Fruit fly (Drosophila melanogaster) whole organism, embryonic: ENCODE measurements around the gene eIF4E6.

Experiments
- CG10209 ChIP-seq: fragments of 200-800 bp; sonication (Bioruptor generic); optimal IDR thresholded peaks from 3 replicates; lab custom pipeline; 2017; ENCODE audit warnings: missing biosample characterization, mild to moderate bottlenecking, missing genetic modification characterization, missing genetic modification reagents
- CG10543 ChIP-seq: fragments of 200-800 bp; sonication (Bioruptor generic); optimal IDR thresholded peaks from 3 replicates; lab custom pipeline; 2017; ENCODE audit warnings: missing biosample characterization, mild to moderate bottlenecking, missing genetic modification characterization, moderate library complexity
- CG11723 ChIP-seq: fragments of 200-800 bp; sonication (Bioruptor generic); optimal IDR thresholded peaks from 2 replicates; lab custom pipeline; 2017; ENCODE audit warnings: missing biosample characterization, mild to moderate bottlenecking, missing genetic modification characterization
- CG13287 ChIP-seq: fragments of 200-800 bp; sonication (Bioruptor generic); IDR thresholded peaks from 2 replicates; pipeline ENCODE4 v1.3.6; 2022; ENCODE audit warnings: missing biosample characterization, missing genetic modification characterization; ENCODE audit not compliant: partially characterized antibody
- CG14860 ChIP-seq: fragments of 200-800 bp; sonication (Bioruptor generic); IDR thresholded peaks from 3 replicates; pipeline ENCODE4 v1.3.6; 2022; ENCODE audit warnings: missing biosample characterization, missing genetic modification characterization; ENCODE audit not compliant: partially characterized antibody
- CG15696 ChIP-seq: fragments of 200-800 bp; sonication (Bioruptor generic); optimal IDR thresholded peaks from 2 replicates; lab custom pipeline; 2019; ENCODE audit warnings: missing biosample characterization, mild to moderate bottlenecking, missing genetic modification characterization, moderate library complexity
- CG17568 ChIP-seq: fragments of 200-800 bp; sonication (Bioruptor generic); optimal IDR thresholded peaks from 2 replicates; lab custom pipeline; 2018; ENCODE audit warnings: missing biosample characterization, mild to moderate bottlenecking, missing genetic modification characterization, moderate library complexity
- CG31365 ChIP-seq: fragments of 200-800 bp; sonication (Bioruptor generic); optimal IDR thresholded peaks from 2 replicates; lab custom pipeline; 2018; ENCODE audit warnings: missing biosample characterization, mild to moderate bottlenecking, missing genetic modification characterization
- CG33557 ChIP-seq: fragments of 200-800 bp; sonication (Bioruptor generic); optimal IDR thresholded peaks from 2 replicates; lab custom pipeline; 2019; ENCODE audit warnings: missing biosample characterization, mild to moderate bottlenecking, missing genetic modification characterization, moderate library complexity
- CG4360 ChIP-seq: fragments of 200-800 bp; sonication (Bioruptor generic); IDR thresholded peaks from 2 replicates; pipeline ENCODE4 v1.3.6; 2022; ENCODE audit warnings: missing biosample characterization, missing genetic modification characterization
- CG4404 ChIP-seq: fragments of 200-800 bp; sonication (Bioruptor generic); IDR thresholded peaks from 2 replicates; pipeline ENCODE4 v1.3.6; 2022; ENCODE audit warnings: missing biosample characterization, missing genetic modification characterization
- CG7357 ChIP-seq: fragments of 200-800 bp; sonication (Bioruptor generic); IDR thresholded peaks from 3 replicates; pipeline ENCODE4 v1.3.6; 2022; ENCODE audit warnings: missing biosample characterization, missing genetic modification characterization
- CG7987 ChIP-seq: fragments of 200-800 bp; sonication (Bioruptor generic); optimal IDR thresholded peaks from 2 replicates; lab custom pipeline; 2018; ENCODE audit warnings: missing biosample characterization, mild to moderate bottlenecking, missing genetic modification characterization, moderate library complexity
- CG8359 ChIP-seq: fragments of 200-800 bp; sonication (Bioruptor generic); optimal IDR thresholded peaks from 2 replicates; lab custom pipeline; 2017; ENCODE audit warnings: missing biosample characterization, mild to moderate bottlenecking, missing genetic modification characterization, borderline replicate concordance
- CG9817 ChIP-seq: fragments of 200-800 bp; sonication (Bioruptor generic); optimal IDR thresholded peaks from 2 replicates; lab custom pipeline; 2018; ENCODE audit warnings: missing biosample characterization, mild to moderate bottlenecking, missing genetic modification characterization, moderate library complexity
- Dad ChIP-seq: fragments of 200-800 bp; sonication (Bioruptor generic); optimal IDR thresholded peaks from 3 replicates; lab custom pipeline; 2016; ENCODE audit warnings: missing biosample characterization, missing genetic modification characterization
- H2.0 ChIP-seq: fragments of 200-800 bp; sonication (Bioruptor generic); IDR thresholded peaks from 2 replicates; pipeline ENCODE4 v1.3.6; 2022; ENCODE audit warnings: missing biosample characterization, missing genetic modification characterization
- Hmx ChIP-seq: fragments of 200-800 bp; sonication (Bioruptor generic); optimal IDR thresholded peaks from 2 replicates; lab custom pipeline; 2016; ENCODE audit warnings: missing biosample characterization, missing genetic modification characterization
- Hr51 ChIP-seq, 2 experiments: fragments of 200-800 bp; sonication (Bioruptor generic); optimal IDR thresholded peaks; 2 replicates in 1 of 2; 3 replicates in 1 of 2; lab custom pipeline; 2016 to 2018; ENCODE audit warnings: missing biosample characterization in 2 of 2, missing genetic modification characterization in 2 of 2, mild to moderate bottlenecking in 1 of 2, moderate library complexity in 1 of 2
- Max ChIP-seq: fragments of 200-800 bp; sonication (Bioruptor generic); optimal IDR thresholded peaks from 2 replicates; lab custom pipeline; 2016; ENCODE audit warnings: missing biosample characterization, mild to moderate bottlenecking, missing genetic modification characterization
- Mes4 ChIP-seq: fragments of 200-800 bp; sonication (Bioruptor generic); optimal IDR thresholded peaks from 2 replicates; lab custom pipeline; 2016; ENCODE audit warnings: missing biosample characterization, missing genetic modification characterization
- Neu2 ChIP-seq: fragments of 200-800 bp; sonication (Bioruptor generic); optimal IDR thresholded peaks from 3 replicates; lab custom pipeline; 2016; ENCODE audit warnings: missing biosample characterization, missing genetic modification characterization, borderline replicate concordance
- Oli ChIP-seq: fragments of 200-800 bp; sonication (Bioruptor generic); optimal IDR thresholded peaks from 2 replicates; lab custom pipeline; 2018; ENCODE audit warnings: missing biosample characterization, mild to moderate bottlenecking, missing genetic modification characterization, moderate library complexity
- Sox102F ChIP-seq: fragments of 200-800 bp; sonication (Bioruptor generic); optimal IDR thresholded peaks from 2 replicates; lab custom pipeline; 2018; ENCODE audit warnings: missing biosample characterization, mild to moderate bottlenecking, missing genetic modification characterization, moderate library complexity
- Trl ChIP-seq, 3 experiments: fragments of >200 bp in 2 of 3; fragments of 200-800 bp in 1 of 3; sonication (Bioruptor generic) in 1 of 3; optimal IDR thresholded peaks; 2 replicates in 1 of 3; 3 replicates in 2 of 3; lab custom pipeline; 2016 to 2017; ENCODE audit warnings: missing biosample characterization in 1 of 3, missing genetic modification characterization in 1 of 3
- abd-A ChIP-seq: fragments of 200-800 bp; sonication (Bioruptor generic); optimal IDR thresholded peaks from 3 replicates; lab custom pipeline; 2019; ENCODE audit warnings: missing biosample characterization, mild to moderate bottlenecking, missing genetic modification characterization, moderate library complexity
- ac ChIP-seq: fragments of 200-800 bp; sonication (Bioruptor generic); optimal IDR thresholded peaks from 3 replicates; lab custom pipeline; 2017; ENCODE audit warnings: missing biosample characterization, mild to moderate bottlenecking, missing genetic modification characterization
- ash1 ChIP-seq: fragments of 200-800 bp; sonication (Bioruptor generic); optimal IDR thresholded peaks from 2 replicates; lab custom pipeline; 2018; ENCODE audit warnings: missing biosample characterization, mild to moderate bottlenecking, missing genetic modification characterization
- bowl ChIP-seq: fragments of 200-800 bp; sonication (Bioruptor generic); IDR thresholded peaks from 2 replicates; pipeline ENCODE4 v1.3.6; 2022; ENCODE audit warnings: missing biosample characterization, missing genetic modification characterization
- br ChIP-seq: fragments of >200 bp; optimal IDR thresholded peaks from 2 replicates; lab custom pipeline; 2017
- bsh ChIP-seq, 2 experiments: fragments of 200-800 bp; sonication (Bioruptor generic); optimal IDR thresholded peaks; 2 replicates each; lab custom pipeline; 2017 to 2018; ENCODE audit warnings: mild to moderate bottlenecking in 2 of 2, missing biosample characterization in 2 of 2, missing genetic modification characterization in 2 of 2, moderate library complexity in 1 of 2
- chm ChIP-seq: fragments of 200-800 bp; sonication (Bioruptor generic); IDR thresholded peaks from 2 replicates; pipeline ENCODE4 v1.3.6; 2022; ENCODE audit warnings: missing biosample characterization, missing genetic modification characterization
- disco-r ChIP-seq: fragments of 200-800 bp; sonication (Bioruptor generic); optimal IDR thresholded peaks from 2 replicates; lab custom pipeline; 2016; ENCODE audit warnings: missing biosample characterization, missing genetic modification characterization
- en ChIP-seq: fragments of 200-800 bp; sonication (Bioruptor generic); optimal IDR thresholded peaks from 2 replicates; lab custom pipeline; 2016; ENCODE audit warnings: missing biosample characterization, missing genetic modification characterization
- ewg ChIP-seq: fragments of 200-800 bp; sonication (Bioruptor generic); optimal IDR thresholded peaks from 3 replicates; lab custom pipeline; 2017; ENCODE audit warnings: mild to moderate bottlenecking, missing biosample characterization, missing genetic modification reagents, missing genetic modification characterization
- exex ChIP-seq: fragments of 200-800 bp; sonication (Bioruptor generic); optimal IDR thresholded peaks from 4 replicates; lab custom pipeline; 2018; ENCODE audit warnings: missing biosample characterization, mild to moderate bottlenecking, missing genetic modification characterization, moderate library complexity
- fd102C ChIP-seq: fragments of 200-800 bp; sonication (Bioruptor generic); optimal IDR thresholded peaks from 2 replicates; lab custom pipeline; 2018; ENCODE audit warnings: missing biosample characterization, mild to moderate bottlenecking, missing genetic modification characterization, moderate library complexity
- fru ChIP-seq: fragments of >200 bp; optimal IDR thresholded peaks from 2 replicates; lab custom pipeline; 2017
- gce ChIP-seq: fragments of 200-800 bp; sonication (Bioruptor generic); IDR thresholded peaks from 3 replicates; pipeline ENCODE4 v1.3.6; 2022; ENCODE audit warnings: missing biosample characterization, missing genetic modification characterization
- maf-S ChIP-seq: fragments of 200-800 bp; sonication (Bioruptor generic); optimal IDR thresholded peaks from 2 replicates; lab custom pipeline; 2016; ENCODE audit warnings: missing biosample characterization, missing genetic modification characterization
- nerfin-2 ChIP-seq: fragments of 200-800 bp; sonication (Bioruptor generic); IDR thresholded peaks from 2 replicates; pipeline ENCODE4 v1.3.6; 2022; ENCODE audit warnings: missing biosample characterization, missing genetic modification characterization; ENCODE audit not compliant: partially characterized antibody
- pb ChIP-seq: fragments of 200-800 bp; sonication (Bioruptor generic); optimal IDR thresholded peaks from 3 replicates; lab custom pipeline; 2016; ENCODE audit warnings: missing biosample characterization, missing genetic modification characterization
- pfk ChIP-seq: fragments of 200-800 bp; sonication (Bioruptor generic); optimal IDR thresholded peaks from 2 replicates; lab custom pipeline; 2018; ENCODE audit warnings: missing biosample characterization, mild to moderate bottlenecking, missing genetic modification characterization, moderate library complexity
- pum ChIP-seq: fragments of 200-800 bp; sonication (Bioruptor generic); optimal IDR thresholded peaks from 2 replicates; lab custom pipeline; 2016; ENCODE audit warnings: missing biosample characterization, missing genetic modification characterization
- ranshi ChIP-seq: fragments of 200-800 bp; sonication (Bioruptor generic); IDR thresholded peaks from 2 replicates; pipeline ENCODE4 v1.3.6; 2022; ENCODE audit warnings: missing biosample characterization, missing genetic modification characterization
- stwl ChIP-seq: fragments of 200-800 bp; sonication (Bioruptor generic); optimal IDR thresholded peaks from 3 replicates; lab custom pipeline; 2018; ENCODE audit warnings: missing biosample characterization, mild to moderate bottlenecking, missing genetic modification characterization, moderate library complexity
- trem ChIP-seq: fragments of 200-800 bp; optimal IDR thresholded peaks from 3 replicates; lab custom pipeline; 2019; ENCODE audit warnings: missing biosample characterization, mild to moderate bottlenecking, missing genetic modification characterization, moderate library complexity
- yki ChIP-seq: fragments of >200 bp; optimal IDR thresholded peaks from 3 replicates; lab custom pipeline; 2018
- z ChIP-seq: fragments of 200-800 bp; sonication (Bioruptor generic); IDR thresholded peaks from 3 replicates; pipeline ENCODE4 v1.3.6; 2022; ENCODE audit warnings: missing biosample characterization, missing genetic modification characterization

The eIF4E6 gene

DNA sequence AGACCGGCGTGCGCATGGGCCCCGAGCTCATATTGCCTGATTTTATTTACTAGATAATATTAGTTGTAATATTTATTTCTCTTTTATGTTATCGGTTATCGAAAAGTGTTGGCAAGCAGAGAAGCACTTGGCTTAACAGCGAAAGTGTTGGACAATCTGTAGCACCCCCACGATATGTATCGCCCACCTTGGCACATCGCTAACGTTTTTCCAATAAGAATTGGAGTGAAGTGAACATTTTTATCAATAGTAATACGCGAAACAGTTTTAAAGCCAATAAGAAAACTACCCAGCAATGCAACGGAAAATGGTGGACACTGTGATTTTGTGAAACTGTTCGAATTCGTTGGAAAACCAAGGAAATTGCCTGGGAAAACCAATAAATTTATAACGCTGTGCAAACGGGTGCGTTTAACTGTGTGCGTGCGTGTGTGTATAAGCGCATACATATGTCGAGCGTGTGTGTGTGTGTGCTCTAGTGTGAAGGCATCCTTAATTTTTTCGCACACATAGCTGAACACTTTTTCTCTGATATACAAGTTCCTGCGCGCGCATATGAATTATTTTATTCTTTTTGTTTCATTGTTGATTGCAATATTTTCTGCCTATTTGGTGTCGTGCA lies 12.1 kb upstream of the eIF4E6 start, which contains the start of the genes Slu7 and Pkc98E (continued):
- TF ChIP-seq Trl (optimal IDR thresholded peaks at IDR 0.05; lab: Kevin White, UChicago), result no peak
- TF ChIP-seq Trl (GFP tag; optimal IDR thresholded peaks at IDR 0.05; lab: Kevin White, UChicago), result peak; percentile 77
- no peak for TF ChIP-seq Oli (tag; lab: Kevin White, UChicago)
- peak; percentile 22; the same call in 1 of the 2 replicates for TF ChIP-seq chm (GFP tag; lab: Robert Waterston, UW)
- TF ChIP-seq CG7987 (GFP tag; lab: Kevin White, UChicago), result peak; percentile 75
- TF ChIP-seq exex (tag; lab: Kevin White, UChicago), result no peak
- TF ChIP-seq H2.0 (GFP tag; lab: Robert Waterston, UW), result peak; percentile 52
- TF ChIP-seq br (lab: Kevin White, UChicago), result no peak
- TF ChIP-seq pb (GFP tag; lab: Kevin White, UChicago), result peak; percentile 46
- peak; percentile 64 for TF ChIP-seq Mes4
- TF ChIP-seq maf-S, result peak; percentile 28
- TF ChIP-seq bsh (GFP tag; optimal IDR thresholded peaks at IDR 0.05; lab: Kevin White, UChicago), result peak in 1 of 2 experiments; percentile 39
- no peak for TF ChIP-seq disco-r (GFP tag; lab: Kevin White, UChicago)
- peak; percentile 64 for TF ChIP-seq Max (GFP tag; lab: Kevin White, UChicago)
- peak; percentile 71 for TF ChIP-seq ewg (GFP tag; lab: Kevin White, UChicago)
- TF ChIP-seq CG7357 (GFP tag; lab: Robert Waterston, UW), result 0 out of 3 replicates have a peak, but pooled peaks have one; percentile 9
- no peak for TF ChIP-seq abd-A
- TF ChIP-seq CG11723 (GFP tag; lab: Kevin White, UChicago), result no peak
- TF ChIP-seq CG17568 (GFP tag; lab: Kevin White, UChicago), result no peak
- TF ChIP-seq pfk (GFP tag; lab: Kevin White, UChicago), result no peak
- peak; percentile 83 for TF ChIP-seq CG14860 (GFP tag; lab: Robert Waterston, UW)
- TF ChIP-seq CG4360 (GFP tag; lab: Robert Waterston, UW), result 0 out of 2 replicates have a peak, but pooled peaks have one; percentile 6
- TF ChIP-seq fd102C, result no peak
- TF ChIP-seq trem (tag; lab: Kevin White, UChicago), result peak; percentile 61
- TF ChIP-seq pum (GFP tag; lab: Kevin White, UChicago), result peak; percentile 52
- peak; percentile 96 for TF ChIP-seq stwl (tag; lab: Kevin White, UChicago)
- TF ChIP-seq Hmx (GFP tag; lab: Kevin White, UChicago), result no peak
- peak in 1 of 2 experiments; percentile 66 for TF ChIP-seq Hr51 (GFP tag; optimal IDR thresholded peaks at IDR 0.05; lab: Kevin White, UChicago)
- TF ChIP-seq gce (GFP tag; lab: Robert Waterston, UW), result no peak
- TF ChIP-seq fru, result no peak
- peak; percentile 38 for TF ChIP-seq CG10209 (GFP tag; lab: Kevin White, UChicago)
- TF ChIP-seq en (GFP tag; lab: Kevin White, UChicago), result no peak
- TF ChIP-seq ranshi, result no peak
- no peak for TF ChIP-seq ac (GFP tag; lab: Kevin White, UChicago)
- TF ChIP-seq CG10543 (GFP tag; lab: Kevin White, UChicago), result peak; percentile 73
- no peak for TF ChIP-seq ash1 (GFP tag; lab: Kevin White, UChicago)
- peak; percentile 19 for TF ChIP-seq Sox102F
- TF ChIP-seq CG33557 (GFP tag; lab: Kevin White, UChicago), result peak; percentile 21
- TF ChIP-seq CG15696 (tag; lab: Kevin White, UChicago), result no peak
- TF ChIP-seq z, result no peak
- no peak for TF ChIP-seq yki (lab: Kevin White, UChicago)
- TF ChIP-seq CG8359 (GFP tag; lab: Kevin White, UChicago), result no peak
- no peak for TF ChIP-seq CG31365
- no peak for TF ChIP-seq Neu2
- TF ChIP-seq CG13287, result peak; percentile 89
- TF ChIP-seq nerfin-2, result peak; percentile 80
- peak; percentile 58 for TF ChIP-seq Dad (GFP tag; lab: Kevin White, UChicago)
- TF ChIP-seq bowl, result no peak
- TF ChIP-seq CG9817 (tag; lab: Kevin White, UChicago), result peak; percentile 39
- peak; percentile 31; the same call in 1 of the 2 replicates for TF ChIP-seq CG4404 (GFP tag; lab: Robert Waterston, UW)
